Fruit fly (Drosophila melanogaster) whole organism, wandering third instar larva: ENCODE measurements around the gene Chc.

Source experiments
- CG32264 ChIP-seq: fragments of 200-800 bp; sonication (Bioruptor generic); optimal IDR thresholded peaks from 2 replicates; lab custom pipeline; 2016; ENCODE audit warnings: missing biosample characterization, missing genetic modification characterization
- Mio ChIP-seq: sonication (Bioruptor generic); optimal IDR thresholded peaks from 2 replicates; lab custom pipeline; 2016; ENCODE audit warnings: missing biosample characterization, missing genetic modification characterization
- OdsH ChIP-seq: fragments of 200-800 bp; sonication (Bioruptor generic); optimal IDR thresholded peaks from 2 replicates; lab custom pipeline; 2016; ENCODE audit warnings: missing biosample characterization, mild to moderate bottlenecking, missing genetic modification characterization
- br ChIP-seq: fragments of 200-800 bp; sonication (Bioruptor generic); optimal IDR thresholded peaks from 2 replicates; lab custom pipeline; 2016; ENCODE audit warnings: missing biosample characterization, missing genetic modification characterization
- brk ChIP-seq: fragments of 200-800 bp; sonication (Bioruptor generic); optimal IDR thresholded peaks from 2 replicates; lab custom pipeline; 2016; ENCODE audit warnings: missing biosample characterization, mild to moderate bottlenecking, missing genetic modification characterization
- h ChIP-seq: fragments of 200-800 bp; sonication (Bioruptor generic); optimal IDR thresholded peaks from 3 replicates; lab custom pipeline; 2016; ENCODE audit warnings: missing biosample characterization, mild to moderate bottlenecking, missing genetic modification characterization
- psq ChIP-seq: fragments of 200-800 bp; sonication (Bioruptor generic); optimal IDR thresholded peaks from 3 replicates; lab custom pipeline; 2017; ENCODE audit warnings: missing biosample characterization, mild to moderate bottlenecking, missing genetic modification characterization, moderate library complexity
- rgr ChIP-seq: fragments of 200-800 bp; sonication (Bioruptor generic); optimal IDR thresholded peaks from 3 replicates; lab custom pipeline; 2016; ENCODE audit warnings: missing biosample characterization, mild to moderate bottlenecking, missing genetic modification characterization

- TF ChIP-seq CG32264 (GFP tag; lab: Kevin White, UChicago) (no peak), br (no peak), psq (GFP tag; lab: Kevin White, UChicago) (no peak), h (GFP tag; lab: Kevin White, UChicago) (no peak), OdsH (GFP tag; lab: Kevin White, UChicago) (no peak), rgr (GFP tag; lab: Kevin White, UChicago) (no peak), Mio (GFP tag; lab: Kevin White, UChicago) (no peak), brk (GFP tag; lab: Kevin White, UChicago) (no peak)
Measured at dm6 chrX:15866799-15867412, 31.6 kb upstream of the Chc start.
